Worm (Caenorhabditis elegans) whole organism, mixed stage, embryonic: Measurements from ENCODE around the gene srbc-58.

Experiments
- blmp-1 ChIP-seq: fragments of 150-350 bp; optimal IDR thresholded peaks from 2 replicates; lab custom pipeline; 2014; ENCODE audit warnings: missing biosample characterization, missing genetic modification characterization
- ceh-39 ChIP-seq: fragments of 150-350 bp; optimal IDR thresholded peaks from 2 replicates; lab custom pipeline; 2014; ENCODE audit warnings: missing biosample characterization, missing genetic modification characterization
- drap-1 ChIP-seq: fragments of 200-800 bp; sonication (Bioruptor generic); optimal IDR thresholded peaks from 3 replicates; lab custom pipeline; 2018; ENCODE audit warnings: mild to moderate bottlenecking, missing genetic modification characterization, missing compliant biosample characterization
- lin-13 ChIP-seq: fragments of 150-350 bp; optimal IDR thresholded peaks from 2 replicates; lab custom pipeline; 2014; ENCODE audit warnings: missing biosample characterization, missing genetic modification characterization
- nhr-237 ChIP-seq: fragments of 150-350 bp; optimal IDR thresholded peaks from 2 replicates; lab custom pipeline; 2014; ENCODE audit warnings: missing biosample characterization, missing genetic modification characterization
- nhr-28 ChIP-seq: fragments of 150-350 bp; optimal IDR thresholded peaks from 2 replicates; lab custom pipeline; 2014; ENCODE audit warnings: missing biosample characterization, missing genetic modification characterization
- snpc-4 ChIP-seq: fragments of 150-350 bp; optimal IDR thresholded peaks from 2 replicates; lab custom pipeline; 2014; ENCODE audit warnings: missing biosample characterization, missing genetic modification characterization
- sptf-1 ChIP-seq: sonication (generic microtip); optimal IDR thresholded peaks from 2 replicates; lab custom pipeline; 2017; ENCODE audit warnings: mild to moderate bottlenecking, missing genetic modification characterization, moderate library complexity, missing compliant biosample characterization
- zip-8 ChIP-seq: fragments of 150-350 bp; optimal IDR thresholded peaks from 2 replicates; lab custom pipeline; 2014; ENCODE audit warnings: missing biosample characterization, missing genetic modification characterization

DNA sequence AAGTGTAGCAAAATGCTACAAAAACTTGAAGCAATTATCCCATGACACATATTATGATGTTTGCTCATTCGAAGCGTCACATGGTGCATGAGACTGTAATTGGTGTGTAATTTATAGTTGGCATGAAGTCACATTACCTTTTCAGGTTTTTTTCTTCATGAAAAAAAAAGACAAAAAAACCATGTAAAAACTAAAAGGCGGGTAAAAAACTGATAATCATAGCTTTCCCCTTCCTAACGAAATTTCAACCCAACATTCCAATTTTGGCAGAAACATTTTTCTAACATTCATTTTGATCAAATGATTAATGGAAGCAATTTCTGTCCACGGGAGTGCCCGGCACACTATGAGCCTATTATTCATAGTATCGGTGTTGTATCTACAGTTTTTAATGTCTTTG lies 26.8 kb upstream of the srbc-58 start, which contains the start of gene sri-4:
- TF ChIP-seq lin-13 (no peak), snpc-4 (tag; lab: Kevin White, UChicago) (no peak), blmp-1 (tag; lab: Kevin White, UChicago) (no peak), nhr-237 (tag; lab: Kevin White, UChicago) (no peak), drap-1 (GFP tag; lab: Kevin White, UChicago) (no peak), nhr-28 (tag; lab: Kevin White, UChicago) (no peak), zip-8 (tag; lab: Kevin White, UChicago) (no peak), ceh-39 (no peak), sptf-1 (tag; lab: Kevin White, UChicago) (no peak)
